Fruit fly (Drosophila melanogaster) whole organism, embryonic: ENCODE measurements around the gene CG34288.

Experiments used
- Aef1 ChIP-seq: fragments of 200-800 bp; sonication (Bioruptor generic); IDR thresholded peaks from 3 replicates; pipeline ENCODE4 v1.3.6; 2022; ENCODE audit warnings: missing biosample characterization, missing genetic modification characterization
- Atf3 ChIP-seq: fragments of 200-800 bp; sonication (Bioruptor generic); optimal IDR thresholded peaks from 3 replicates; lab custom pipeline; 2016; ENCODE audit warnings: missing biosample characterization, missing genetic modification characterization
- CG10959 ChIP-seq: fragments of 200-800 bp; sonication (Bioruptor generic); IDR thresholded peaks from 2 replicates; pipeline ENCODE4 v1.3.6; 2022; ENCODE audit warnings: missing biosample characterization, missing genetic modification characterization
- CG11247 ChIP-seq: fragments of 200-800 bp; sonication (Bioruptor generic); IDR thresholded peaks from 2 replicates; pipeline ENCODE4 v1.3.6; 2022; ENCODE audit warnings: missing biosample characterization, missing genetic modification characterization
- CG1233 ChIP-seq: fragments of 200-800 bp; sonication (Bioruptor generic); optimal IDR thresholded peaks from 4 replicates; lab custom pipeline; 2018; ENCODE audit warnings: missing biosample characterization, mild to moderate bottlenecking, missing genetic modification characterization
- CG12769 ChIP-seq: fragments of 200-800 bp; sonication (Bioruptor generic); optimal IDR thresholded peaks from 2 replicates; lab custom pipeline; 2019; ENCODE audit warnings: missing biosample characterization, mild to moderate bottlenecking, missing genetic modification characterization, moderate library complexity
- CG13894 ChIP-seq: fragments of 200-800 bp; sonication (Bioruptor generic); optimal IDR thresholded peaks from 3 replicates; lab custom pipeline; 2018; ENCODE audit warnings: missing biosample characterization, mild to moderate bottlenecking, missing genetic modification characterization, moderate library complexity
- CG14441 ChIP-seq: fragments of 200-800 bp; sonication (Bioruptor generic); IDR thresholded peaks from 2 replicates; pipeline ENCODE4 v1.3.6; 2022; ENCODE audit warnings: missing biosample characterization, missing genetic modification characterization
- CG16863 ChIP-seq: fragments of 200-800 bp; sonication (Bioruptor generic); optimal IDR thresholded peaks from 3 replicates; lab custom pipeline; 2016; ENCODE audit warnings: missing biosample characterization, missing genetic modification characterization
- CG1832 ChIP-seq: fragments of 200-800 bp; sonication (Bioruptor generic); optimal IDR thresholded peaks from 2 replicates; lab custom pipeline; 2017; ENCODE audit warnings: missing biosample characterization, mild to moderate bottlenecking, missing genetic modification characterization, inconsistent platforms
- CG2120 ChIP-seq: fragments of 200-800 bp; sonication (Bioruptor generic); optimal IDR thresholded peaks from 3 replicates; lab custom pipeline; 2016; ENCODE audit warnings: missing biosample characterization, missing genetic modification characterization
- CG2199 ChIP-seq: fragments of 200-800 bp; sonication (Bioruptor generic); IDR thresholded peaks from 3 replicates; pipeline ENCODE4 v1.3.6; 2022; ENCODE audit warnings: missing biosample characterization, missing genetic modification characterization
- CG31224 ChIP-seq: fragments of 200-800 bp; sonication (Bioruptor generic); IDR thresholded peaks from 2 replicates; pipeline ENCODE4 v1.3.6; 2022; ENCODE audit warnings: missing biosample characterization, missing genetic modification characterization
- CG32532 ChIP-seq: fragments of 200-800 bp; sonication (Bioruptor generic); IDR thresholded peaks from 2 replicates; pipeline ENCODE4 v1.3.6; 2022; ENCODE audit warnings: missing biosample characterization, missing genetic modification characterization
- CG6654 ChIP-seq: fragments of 200-800 bp; sonication (Bioruptor generic); optimal IDR thresholded peaks from 2 replicates; lab custom pipeline; 2017; ENCODE audit warnings: missing biosample characterization, mild to moderate bottlenecking, missing genetic modification characterization
- CG7556 ChIP-seq: fragments of 200-800 bp; sonication (Bioruptor generic); optimal IDR thresholded peaks from 2 replicates; lab custom pipeline; 2017; ENCODE audit warnings: missing biosample characterization, mild to moderate bottlenecking, missing genetic modification characterization
- CG7745 ChIP-seq: fragments of 200-800 bp; sonication (Bioruptor generic); optimal IDR thresholded peaks from 2 replicates; lab custom pipeline; 2018; ENCODE audit warnings: missing biosample characterization, mild to moderate bottlenecking, missing genetic modification characterization, moderate library complexity
- CG7928 ChIP-seq: fragments of 200-800 bp; sonication (Bioruptor generic); optimal IDR thresholded peaks from 2 replicates; lab custom pipeline; 2017; ENCODE audit warnings: missing biosample characterization, mild to moderate bottlenecking, missing genetic modification characterization
- CG8281 ChIP-seq: fragments of 200-800 bp; sonication (Bioruptor generic); optimal IDR thresholded peaks from 2 replicates; lab custom pipeline; 2018; ENCODE audit warnings: missing biosample characterization, mild to moderate bottlenecking, missing genetic modification characterization, moderate library complexity
- D19A ChIP-seq: fragments of 200-800 bp; optimal IDR thresholded peaks from 3 replicates; lab custom pipeline; 2019; ENCODE audit warnings: missing biosample characterization, mild to moderate bottlenecking, missing genetic modification characterization, moderate library complexity
- Dad ChIP-seq: fragments of 200-800 bp; sonication (Bioruptor generic); optimal IDR thresholded peaks from 3 replicates; lab custom pipeline; 2016; ENCODE audit warnings: missing biosample characterization, missing genetic modification characterization
- Dfd ChIP-seq, 2 experiments: fragments of >200 bp; optimal IDR thresholded peaks; 2 replicates each; lab custom pipeline; 2017; ENCODE audit warnings: missing biosample characterization in 2 of 2, missing genetic modification characterization in 2 of 2
- E2f1 ChIP-seq: fragments of 200-800 bp; sonication (Bioruptor generic); IDR thresholded peaks from 2 replicates; pipeline ENCODE4 v1.3.6; 2022; ENCODE audit warnings: missing biosample characterization, missing genetic modification characterization
- E2f2 ChIP-seq: fragments of 200-800 bp; sonication (Bioruptor generic); IDR thresholded peaks from 2 replicates; pipeline ENCODE4 v1.3.6; 2022; ENCODE audit warnings: missing biosample characterization, missing genetic modification characterization
- Gug ChIP-seq: fragments of 200-800 bp; sonication (Bioruptor generic); IDR thresholded peaks from 4 replicates; pipeline ENCODE4 v1.3.6; 2022; ENCODE audit warnings: missing biosample characterization, missing genetic modification characterization
- HLH4C ChIP-seq: fragments of 200-800 bp; sonication (Bioruptor generic); IDR thresholded peaks from 3 replicates; pipeline ENCODE4 v1.3.6; 2022; ENCODE audit warnings: missing biosample characterization, missing genetic modification characterization; ENCODE audit not compliant: partially characterized antibody
- Meics ChIP-seq: fragments of 200-800 bp; sonication (Bioruptor generic); optimal IDR thresholded peaks from 2 replicates; lab custom pipeline; 2017; ENCODE audit warnings: missing biosample characterization, mild to moderate bottlenecking, missing genetic modification characterization
- Neu2 ChIP-seq: fragments of 200-800 bp; sonication (Bioruptor generic); optimal IDR thresholded peaks from 3 replicates; lab custom pipeline; 2016; ENCODE audit warnings: missing biosample characterization, missing genetic modification characterization, borderline replicate concordance
- Ptx1 ChIP-seq: fragments of 200-800 bp; sonication (Bioruptor generic); IDR thresholded peaks from 2 replicates; pipeline ENCODE4 v1.3.6; 2022; ENCODE audit warnings: missing biosample characterization, missing genetic modification characterization
- Side ChIP-seq: fragments of 200-800 bp; sonication (Bioruptor generic); optimal IDR thresholded peaks from 2 replicates; lab custom pipeline; 2016; ENCODE audit warnings: missing biosample characterization, missing genetic modification characterization
- Sox100B ChIP-seq: fragments of 200-800 bp; sonication (Bioruptor generic); optimal IDR thresholded peaks from 3 replicates; lab custom pipeline; 2018; ENCODE audit warnings: missing biosample characterization, mild to moderate bottlenecking, missing genetic modification characterization
- cad ChIP-seq: fragments of >200 bp; optimal IDR thresholded peaks from 2 replicates; lab custom pipeline; 2017; ENCODE audit warnings: missing biosample characterization, missing genetic modification characterization
- cas ChIP-seq: fragments of 200-800 bp; sonication (Bioruptor generic); IDR thresholded peaks from 2 replicates; pipeline ENCODE4 v1.3.6; 2022; ENCODE audit warnings: missing biosample characterization, missing genetic modification characterization
- ci ChIP-seq: fragments of 200-800 bp; sonication (Bioruptor generic); IDR thresholded peaks from 3 replicates; pipeline ENCODE4 v1.3.6; 2022; ENCODE audit warnings: missing biosample characterization, missing genetic modification characterization
- crc ChIP-seq: fragments of 200-800 bp; sonication (Bioruptor generic); optimal IDR thresholded peaks from 2 replicates; lab custom pipeline; 2016; ENCODE audit warnings: missing biosample characterization, missing genetic modification characterization
- ewg ChIP-seq: fragments of 200-800 bp; sonication (Bioruptor generic); optimal IDR thresholded peaks from 3 replicates; lab custom pipeline; 2017; ENCODE audit warnings: mild to moderate bottlenecking, missing biosample characterization, missing genetic modification reagents, missing genetic modification characterization
- fd64A ChIP-seq: fragments of 200-800 bp; sonication (Bioruptor generic); optimal IDR thresholded peaks from 3 replicates; lab custom pipeline; 2018; ENCODE audit warnings: missing biosample characterization, mild to moderate bottlenecking, missing genetic modification characterization
- fd96Cb ChIP-seq: fragments of 200-800 bp; sonication (Bioruptor generic); optimal IDR thresholded peaks from 2 replicates; lab custom pipeline; 2018; ENCODE audit warnings: missing biosample characterization, mild to moderate bottlenecking, missing genetic modification characterization, moderate library complexity
- gcm2 ChIP-seq: fragments of 200-800 bp; sonication (Bioruptor generic); optimal IDR thresholded peaks from 2 replicates; lab custom pipeline; 2016; ENCODE audit warnings: missing biosample characterization, missing genetic modification characterization
- jumu ChIP-seq: fragments of 200-800 bp; sonication (Bioruptor generic); optimal IDR thresholded peaks from 3 replicates; lab custom pipeline; 2016; ENCODE audit warnings: missing biosample characterization, missing genetic modification characterization
- kni ChIP-seq: fragments of 200-800 bp; sonication (Bioruptor generic); optimal IDR thresholded peaks from 3 replicates; lab custom pipeline; 2017; ENCODE audit warnings: mild to moderate bottlenecking, missing biosample characterization, missing genetic modification reagents, missing genetic modification characterization
- lab ChIP-seq: fragments of 200-800 bp; sonication (Bioruptor generic); optimal IDR thresholded peaks from 3 replicates; lab custom pipeline; 2017; ENCODE audit warnings: missing biosample characterization, missing genetic modification characterization, mild to moderate bottlenecking, moderate library complexity, missing genetic modification reagents
- luna ChIP-seq: fragments of 200-800 bp; sonication (Bioruptor generic); optimal IDR thresholded peaks from 2 replicates; lab custom pipeline; 2016; ENCODE audit warnings: missing biosample characterization, missing genetic modification characterization
- mirr ChIP-seq: fragments of 200-800 bp; sonication (Bioruptor generic); optimal IDR thresholded peaks from 3 replicates; lab custom pipeline; 2018; ENCODE audit warnings: missing biosample characterization, mild to moderate bottlenecking, missing genetic modification characterization
- nom ChIP-seq: fragments of 200-800 bp; sonication (Bioruptor generic); optimal IDR thresholded peaks from 2 replicates; lab custom pipeline; 2017; ENCODE audit warnings: missing biosample characterization, missing genetic modification characterization, mild to moderate bottlenecking, moderate library complexity, missing genetic modification reagents
- pb ChIP-seq: fragments of 200-800 bp; sonication (Bioruptor generic); optimal IDR thresholded peaks from 3 replicates; lab custom pipeline; 2016; ENCODE audit warnings: missing biosample characterization, missing genetic modification characterization
- ranshi ChIP-seq: fragments of 200-800 bp; sonication (Bioruptor generic); IDR thresholded peaks from 2 replicates; pipeline ENCODE4 v1.3.6; 2022; ENCODE audit warnings: missing biosample characterization, missing genetic modification characterization
- slou ChIP-seq: fragments of 200-800 bp; sonication (Bioruptor generic); optimal IDR thresholded peaks from 3 replicates; lab custom pipeline; 2016; ENCODE audit warnings: missing biosample characterization, missing genetic modification characterization
- vfl ChIP-seq: fragments of 200-800 bp; sonication (Bioruptor generic); optimal IDR thresholded peaks from 2 replicates; lab custom pipeline; 2016; ENCODE audit warnings: missing biosample characterization, missing genetic modification characterization

The CG34288 gene

dm6 chr3R:22447195-22447873, at the start of gene CG34288 (continued):
- TF ChIP-seq CG10959 (GFP tag; lab: Robert Waterston, UW), result peak; percentile 33; the same call in 1 of the 2 replicates
- TF ChIP-seq CG11247 (GFP tag; lab: Robert Waterston, UW), result peak; percentile 50; the same call in 1 of the 2 replicates
- no peak for TF ChIP-seq kni (GFP tag; lab: Kevin White, UChicago)
- no peak for TF ChIP-seq CG7928 (GFP tag; lab: Kevin White, UChicago)
- TF ChIP-seq gcm2 (GFP tag; lab: Kevin White, UChicago), result no peak
- peak; percentile 29; the same call in 1 of the 2 replicates for TF ChIP-seq cas (GFP tag; lab: Robert Waterston, UW)
- TF ChIP-seq nom (GFP tag; lab: Kevin White, UChicago), result no peak
- TF ChIP-seq CG2199 (GFP tag; lab: Robert Waterston, UW), result 0 out of 3 replicates have a peak, but pooled peaks have one; percentile 29
- no peak for TF ChIP-seq Dfd (GFP tag; optimal IDR thresholded peaks at IDR 0.05; lab: Kevin White, UChicago)
- peak; percentile 66 for TF ChIP-seq E2f1 (GFP tag; lab: Robert Waterston, UW)
- TF ChIP-seq fd96Cb (tag; lab: Kevin White, UChicago), result no peak
- TF ChIP-seq lab (GFP tag; lab: Kevin White, UChicago), result peak; percentile 82
- peak; percentile 51 for TF ChIP-seq CG7556 (GFP tag; lab: Kevin White, UChicago)
- TF ChIP-seq Meics, result no peak
- TF ChIP-seq CG7745 (tag; lab: Kevin White, UChicago), result no peak
- no peak for TF ChIP-seq Dad (GFP tag; lab: Kevin White, UChicago)
- TF ChIP-seq Side (GFP tag; lab: Kevin White, UChicago), result peak; percentile 13
- no peak; the same call in 2 of the 4 replicates for TF ChIP-seq Gug (GFP tag; lab: Robert Waterston, UW)
- TF ChIP-seq CG31224 (GFP tag; lab: Robert Waterston, UW), result no peak
- 0 out of 3 replicates have a peak, but pooled peaks have one; percentile 27 for TF ChIP-seq HLH4C
- peak; percentile 15 for TF ChIP-seq pb (GFP tag; lab: Kevin White, UChicago)
- TF ChIP-seq ci (GFP tag; lab: Robert Waterston, UW), result peak; percentile 56; the same call in 2 of the 3 replicates
- TF ChIP-seq D19A (tag; lab: Kevin White, UChicago), result no peak
- TF ChIP-seq CG12769 (tag; lab: Kevin White, UChicago), result peak; percentile 81
- TF ChIP-seq Aef1, result peak; percentile 48
- no peak for TF ChIP-seq cad
- peak; percentile 53; the same call in 1 of the 2 replicates for TF ChIP-seq ranshi (GFP tag; lab: Robert Waterston, UW)
- TF ChIP-seq slou, result no peak
- TF ChIP-seq CG8281 (tag; lab: Kevin White, UChicago), result no peak
- peak; percentile 46 for TF ChIP-seq jumu
- no peak for TF ChIP-seq Sox100B
- peak; percentile 17 for TF ChIP-seq Atf3
- no peak for TF ChIP-seq luna (GFP tag; lab: Kevin White, UChicago)

- TF ChIP-seq ewg (GFP tag; lab: Kevin White, UChicago) (no peak), CG16863 (no peak), CG2120 (GFP tag; lab: Kevin White, UChicago) (peak; percentile 57), Ptx1 (GFP tag; lab: Robert Waterston, UW) (0 out of 2 replicates have a peak, but pooled peaks have one; percentile 29), CG13894 (tag; lab: Kevin White, UChicago) (no peak), CG14441 (no peak), Neu2 (GFP tag; lab: Kevin White, UChicago) (no peak), vfl (GFP tag; lab: Kevin White, UChicago) (no peak), CG1233 (peak; percentile 59), crc (GFP tag; lab: Kevin White, UChicago) (no peak), CG6654 (peak; percentile 22), CG1832 (GFP tag; lab: Kevin White, UChicago) (no peak), mirr (GFP tag; lab: Kevin White, UChicago) (peak; percentile 61), CG32532 (GFP tag; lab: Robert Waterston, UW) (peak; percentile 11; the same call in 1 of the 2 replicates), fd64A (GFP tag; lab: Kevin White, UChicago) (peak; percentile 3), E2f2 (GFP tag; lab: Robert Waterston, UW) (no peak), Aef1 (peak; percentile 27; the same call in 1 of the 3 replicates)
Measured at dm6 chr3R:22494523-22495309, 47.7 kb upstream of the CG34288 start.
